Worm (Caenorhabditis elegans): ENCODE results near the gene Y73F8A.22.

The Y73F8A.22 gene

DNA sequence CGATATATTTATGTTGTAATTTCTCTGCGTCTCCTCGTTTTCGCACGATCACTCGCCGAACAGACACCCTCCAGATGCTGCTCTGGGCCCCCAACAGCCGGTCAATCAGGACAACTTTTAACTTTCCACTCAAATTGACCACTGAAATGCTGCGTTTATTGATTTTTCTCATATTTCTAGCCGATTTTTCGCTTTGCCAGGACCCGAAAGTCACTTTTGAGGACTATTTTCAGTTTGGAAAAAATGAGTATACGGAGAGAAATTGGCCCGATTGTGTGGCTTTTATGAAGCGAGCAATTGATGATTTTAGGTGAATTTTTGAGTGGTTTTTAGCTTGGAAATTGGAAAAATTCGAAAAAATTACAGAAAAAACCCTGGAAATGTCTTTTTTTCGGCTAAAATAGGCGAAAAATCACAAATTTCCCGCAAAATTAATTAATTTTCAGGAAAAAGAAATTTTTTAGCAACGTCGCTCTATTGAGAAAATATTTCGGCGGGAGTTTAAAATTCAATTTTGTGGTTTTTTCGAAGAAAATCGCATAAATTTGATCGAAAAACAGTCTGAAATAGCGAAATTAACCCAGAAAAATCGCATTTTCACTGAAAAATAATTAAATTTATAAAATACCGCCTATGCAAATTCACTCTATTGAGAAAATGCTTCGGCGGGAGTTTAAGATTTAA is 32.5 kb upstream of the Y73F8A.22 start, which contains the start of gene Y73F8A.26 (continued):
- TF ChIP-seq zim-3 (tag; optimal IDR thresholded peaks at IDR 0.05) (no peak), Y53F4B.3 (GFP tag; IDR thresholded peaks at IDR 0.05) (no peak), ztf-6 (GFP tag; IDR thresholded peaks at IDR 0.05) (no peak), unc-130 (GFP tag; optimal IDR thresholded peaks at IDR 0.05) (no peak), ZK185.1 (tag; optimal IDR thresholded peaks at IDR 0.05; ENCODE audit: poor library complexity, severe bottlenecking) (no peak), dpl-1 (GFP tag; optimal IDR thresholded peaks at IDR 0.05) (no peak), rcor-1 (GFP tag; IDR thresholded peaks at IDR 0.05) (no peak), D2030.7 (GFP tag; IDR thresholded peaks at IDR 0.05) (peak; percentile 42; the same call in 1 of the 2 replicates), F49E8.2 (tag; optimal IDR thresholded peaks at IDR 0.05; ENCODE audit: insufficient read depth) (peak; percentile 43), C06A6.2 (GFP tag; conservative IDR thresholded peaks at IDR 0.05) (no peak), let-526 (GFP tag; IDR thresholded peaks at IDR 0.05) (no peak), rpc-1 (optimal IDR thresholded peaks at IDR 0.05) (no peak), rpc-1 (tag; optimal IDR thresholded peaks at IDR 0.05) (no peak), lsl-1 (GFP tag; optimal IDR thresholded peaks at IDR 0.05) (no peak), bed-2 (GFP tag; IDR thresholded peaks at IDR 0.05) (no peak), nhr-120 (GFP tag; IDR thresholded peaks at IDR 0.05) (no peak), nfya-1 (tag; optimal IDR thresholded peaks at IDR 0.05; ENCODE audit: borderline replicate concordance, insufficient read depth) (no peak), F33H1.4 (GFP tag; IDR thresholded peaks at IDR 0.05) (no peak), akir-1 (GFP tag; optimal IDR thresholded peaks at IDR 0.05) (no peak), Y67H2A.10 (GFP tag; conservative IDR thresholded peaks at IDR 0.05) (no peak), nhr-90 (tag; optimal IDR thresholded peaks at IDR 0.05) (peak; percentile 12), K12H6.12 (tag; optimal IDR thresholded peaks at IDR 0.05) (no peak), cebp-1 (GFP tag; IDR thresholded peaks at IDR 0.05) (no peak), cebp-1 (tag; optimal IDR thresholded peaks at IDR 0.05) (peak; percentile 21), gei-17 (GFP tag; optimal IDR thresholded peaks at IDR 0.05) (no peak), K11D2.4 (GFP tag; IDR thresholded peaks at IDR 0.05) (no peak), pha-4 (tag; optimal IDR thresholded peaks at IDR 0.05) (no peak), nfyb-1 (GFP tag; IDR thresholded peaks at IDR 0.05) (no peak), snpc-1.1 (tag; optimal IDR thresholded peaks at IDR 0.05; ENCODE audit: insufficient read depth) (no peak), rec-8 (tag; optimal IDR thresholded peaks at IDR 0.05) (no peak), C17E4.6 (GFP tag; IDR thresholded peaks at IDR 0.05) (no peak)

DNA sequence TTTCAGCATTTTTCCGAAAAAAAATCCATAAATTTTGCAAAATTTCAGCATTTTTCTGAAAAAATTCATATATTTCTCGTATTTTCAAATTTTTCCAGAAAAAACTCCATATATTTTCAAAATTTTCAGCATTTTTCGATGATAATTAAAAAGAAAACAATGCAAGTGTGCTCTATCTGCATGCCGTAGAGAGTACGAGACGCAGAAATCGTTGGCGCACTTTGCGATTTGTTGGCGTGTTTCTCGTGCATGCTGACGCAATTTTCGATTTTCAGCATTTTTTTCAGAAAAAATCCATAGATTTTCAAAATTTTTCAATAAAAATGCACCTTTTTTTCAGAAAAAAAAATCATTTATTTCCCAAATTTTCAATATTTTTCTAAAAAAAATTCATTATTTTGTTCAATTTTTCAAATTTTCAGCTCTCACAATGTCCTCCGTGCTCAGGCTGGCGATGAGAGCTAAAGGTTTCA is 31.2 kb upstream of the Y73F8A.22 start, which contains the start of gene Y73F8A.27:
Gene Y73F8A.27, plus strand, starts transcription at position 423 of the 473 bp plus-strand sequence.
- no peak for TF ChIP-seq Y79H2A.3 (GFP tag; conservative IDR thresholded peaks at IDR 0.05)
- peak; percentile 66 for TF ChIP-seq F22D6.2 (tag; optimal IDR thresholded peaks at IDR 0.05)
- TF ChIP-seq mel-28 (tag; optimal IDR thresholded peaks at IDR 0.05; ENCODE audit: borderline replicate concordance): no peak
- no peak for TF ChIP-seq mxl-1 (tag; optimal IDR thresholded peaks at IDR 0.05)
- no peak for TF ChIP-seq lsy-27 (tag; optimal IDR thresholded peaks at IDR 0.05; ENCODE audit: borderline replicate concordance, insufficient read depth)
- peak; percentile 79 for TF ChIP-seq lir-1 (GFP tag; conservative IDR thresholded peaks at IDR 0.05)
- TF ChIP-seq egl-44 (GFP tag; IDR thresholded peaks at IDR 0.05): no peak
- peak; percentile 91 for TF ChIP-seq tlf-1 (GFP tag; optimal IDR thresholded peaks at IDR 0.05)
- no peak for TF ChIP-seq sptf-2 (GFP tag; optimal IDR thresholded peaks at IDR 0.05)
- TF ChIP-seq zfh-2 (GFP tag; conservative IDR thresholded peaks at IDR 0.05): peak; percentile 26; the same call in 1 of the 2 replicates
- peak; percentile 59 for TF ChIP-seq dpl-1 (GFP tag; optimal IDR thresholded peaks at IDR 0.05)
- peak; percentile 68 for TF ChIP-seq hmg-20 (GFP tag; IDR thresholded peaks at IDR 0.05)
- TF ChIP-seq madf-3 (GFP tag; IDR thresholded peaks at IDR 0.05): peak; percentile 89
- peak; percentile 86 for TF ChIP-seq B0336.3 (GFP tag; IDR thresholded peaks at IDR 0.05)
- no peak for TF ChIP-seq mes-4 (tag; optimal IDR thresholded peaks at IDR 0.05)
- TF ChIP-seq cebp-2 (GFP tag; IDR thresholded peaks at IDR 0.05): no peak
- peak; percentile 59 for TF ChIP-seq lsl-1 (GFP tag; optimal IDR thresholded peaks at IDR 0.05)
- peak; percentile 89 for TF ChIP-seq dox-1 (GFP tag; IDR thresholded peaks at IDR 0.05)
- TF ChIP-seq ccch-3 (GFP tag; optimal IDR thresholded peaks at IDR 0.05): no peak

Measured in whole organism, young adult.